ENCODE assay signal across 4 worm cellular contexts in the genomic region with DNA sequence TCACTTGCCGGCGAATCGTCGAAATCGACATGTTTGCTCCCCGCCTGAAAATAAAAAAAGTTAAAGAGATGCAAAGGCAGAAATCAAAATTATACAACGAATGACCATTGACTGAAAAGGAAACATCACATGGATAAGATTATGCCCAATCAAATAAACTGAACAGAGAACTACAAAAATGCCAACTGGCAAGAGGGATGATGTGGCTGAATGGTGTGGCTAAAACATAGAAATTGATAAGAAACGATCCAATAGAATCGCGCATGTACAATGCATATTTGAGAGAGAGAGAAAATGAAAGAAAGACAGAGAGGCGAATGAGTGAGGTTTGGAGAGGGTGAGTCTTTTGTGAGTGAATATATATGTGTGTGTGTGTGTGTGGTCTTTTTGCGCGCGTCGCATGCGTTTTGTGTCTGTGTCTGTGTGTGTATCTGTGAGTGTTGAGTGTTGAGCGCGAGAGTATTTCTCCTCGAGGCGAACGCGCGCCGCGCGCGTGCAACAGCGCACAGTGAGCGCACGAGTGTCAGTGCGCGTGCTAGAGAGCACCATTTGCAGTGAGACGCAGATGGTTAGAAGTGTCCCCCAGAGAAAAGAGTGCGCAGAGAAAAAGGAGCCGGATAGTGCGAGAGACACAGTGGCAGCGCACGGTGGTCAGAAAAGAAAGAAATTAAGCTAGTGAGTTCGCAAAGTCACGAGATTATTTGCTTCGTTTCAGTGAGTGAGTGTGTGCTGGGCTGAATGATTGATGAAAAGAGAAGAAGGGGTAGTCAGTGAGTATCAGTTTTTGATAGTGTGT.
TF ChIP-seq lines count a peak whose summit lies in the region.

A gene (minus strand): TSS at position 51 of the 796 bp plus-strand sequence.

TF ChIP-seq in whole organism, L2 larva, 48 proteins besides CTCF, POLR2A, EP300 and RAD21 (continues in another document):
- TF ChIP-seq fos-1 (tag; optimal IDR thresholded peaks at IDR 0.05; lab: Kevin White, UChicago) (peak; percentile 89), C34F6.9 (tag; optimal IDR thresholded peaks at IDR 0.05; lab: Kevin White, UChicago) (peak; percentile 98), zag-1 (tag; optimal IDR thresholded peaks at IDR 0.05; lab: Kevin White, UChicago) (peak; percentile 97), lin-39 (tag; optimal IDR thresholded peaks at IDR 0.05; lab: Kevin White, UChicago) (peak; percentile 70), Y55F3AM.14 (GFP tag; optimal IDR thresholded peaks at IDR 0.05; lab: Kevin White, UChicago) (peak; percentile 99), blmp-1 (tag; optimal IDR thresholded peaks at IDR 0.05; lab: Kevin White, UChicago; ENCODE audit: insufficient read depth) (peak; percentile 69), nhr-23 (tag; optimal IDR thresholded peaks at IDR 0.05; lab: Kevin White, UChicago) (no peak), lsy-2 (tag; optimal IDR thresholded peaks at IDR 0.05; lab: Kevin White, UChicago) (peak; percentile 79 to 94), ceh-16 (tag; optimal IDR thresholded peaks at IDR 0.05; lab: Kevin White, UChicago) (peak; percentile 98), R02D3.7 (tag; optimal IDR thresholded peaks at IDR 0.05; lab: Kevin White, UChicago) (no peak), dmd-4 (tag; optimal IDR thresholded peaks at IDR 0.05; lab: Kevin White, UChicago) (no peak), nhr-77 (tag; optimal IDR thresholded peaks at IDR 0.05; lab: Kevin White, UChicago) (peak; percentile 61), nhr-21 (tag; optimal IDR thresholded peaks at IDR 0.05; lab: Kevin White, UChicago) (peak; percentile 98), mdl-1 (tag; optimal IDR thresholded peaks at IDR 0.05; lab: Kevin White, UChicago) (peak; percentile 99 to 100), nhr-12 (tag; optimal IDR thresholded peaks at IDR 0.05; lab: Kevin White, UChicago) (peak; percentile 69), nhr-11 (tag; optimal IDR thresholded peaks at IDR 0.05; lab: Kevin White, UChicago) (no peak), nhr-129 (tag; optimal IDR thresholded peaks at IDR 0.05; lab: Kevin White, UChicago) (peak; percentile 96), snpc-4 (tag; optimal IDR thresholded peaks at IDR 0.05; lab: Kevin White, UChicago) (peak; percentile 78), ztf-1 (GFP tag; conservative IDR thresholded peaks at IDR 0.05; lab: Robert Waterston, UW) (no peak), nhr-25 (tag; optimal IDR thresholded peaks at IDR 0.05; lab: Kevin White, UChicago) (peak; percentile 97)

TF ChIP-seq in whole organism, L4 larva, 104 proteins besides CTCF, POLR2A, EP300 and RAD21 (continues in another document):
- TF ChIP-seq dve-1 (tag; optimal IDR thresholded peaks at IDR 0.05; lab: Kevin White, UChicago; ENCODE audit: insufficient read depth) (peak; percentile 95), fos-1 (tag; optimal IDR thresholded peaks at IDR 0.05; lab: Kevin White, UChicago) (no peak), mep-1 (tag; optimal IDR thresholded peaks at IDR 0.05; lab: Kevin White, UChicago) (peak; percentile 98), zip-2 (tag; optimal IDR thresholded peaks at IDR 0.05; lab: Kevin White, UChicago) (peak; percentile 50), egl-27 (tag; optimal IDR thresholded peaks at IDR 0.05; lab: Kevin White, UChicago) (no peak), lin-29 (GFP tag; IDR thresholded peaks at IDR 0.05; lab: Robert Waterston, UW) (peak; percentile 76), fkh-10 (GFP tag; optimal IDR thresholded peaks at IDR 0.05; lab: Kevin White, UChicago) (peak; percentile 89), gei-8 (GFP tag; optimal IDR thresholded peaks at IDR 0.05; lab: Kevin White, UChicago) (peak; percentile 99), lin-13 (GFP tag; optimal IDR thresholded peaks at IDR 0.05; lab: Kevin White, UChicago) (peak; percentile 89), lsy-2 (tag; optimal IDR thresholded peaks at IDR 0.05; lab: Kevin White, UChicago) (peak; percentile 89 to 90), nhr-102 (tag; optimal IDR thresholded peaks at IDR 0.05; lab: Kevin White, UChicago) (peak; percentile 98), rbr-2 (tag; optimal IDR thresholded peaks at IDR 0.05; lab: Kevin White, UChicago) (peak; percentile 97), saeg-2 (GFP tag; IDR thresholded peaks at IDR 0.05; lab: Robert Waterston, UW) (peak; percentile 95), lin-39 (tag; optimal IDR thresholded peaks at IDR 0.05; lab: Kevin White, UChicago) (peak; percentile 36), ceh-82 (tag; optimal IDR thresholded peaks at IDR 0.05; lab: Kevin White, UChicago) (no peak), zip-11 (GFP tag; IDR thresholded peaks at IDR 0.05; lab: Robert Waterston, UW) (no peak), daf-12 (tag; optimal IDR thresholded peaks at IDR 0.05; lab: Kevin White, UChicago) (no peak), dpl-1 (GFP tag; optimal IDR thresholded peaks at IDR 0.05; lab: Kevin White, UChicago) (peak; percentile 73), egl-43 (GFP tag; IDR thresholded peaks at IDR 0.05; lab: Robert Waterston, UW) (peak; percentile 94), spr-1 (tag; optimal IDR thresholded peaks at IDR 0.05; lab: Kevin White, UChicago) (peak; percentile 94), Y48G9A.11 (GFP tag; IDR thresholded peaks at IDR 0.05; lab: Robert Waterston, UW) (no peak)

TF ChIP-seq in whole organism, late embryonic, 69 proteins besides CTCF, POLR2A, EP300 and RAD21 (continues in another document):
- TF ChIP-seq ttx-3 (tag; optimal IDR thresholded peaks at IDR 0.05; lab: Kevin White, UChicago) (no peak), sdc-2 (tag; optimal IDR thresholded peaks at IDR 0.05; lab: Kevin White, UChicago) (peak; percentile 94), pax-1 (tag; optimal IDR thresholded peaks at IDR 0.05; lab: Kevin White, UChicago) (no peak), ceh-30 (tag; optimal IDR thresholded peaks at IDR 0.05; lab: Kevin White, UChicago) (no peak), ahr-1 (tag; optimal IDR thresholded peaks at IDR 0.05; lab: Kevin White, UChicago) (no peak), ets-4 (tag; optimal IDR thresholded peaks at IDR 0.05; lab: Kevin White, UChicago) (peak; percentile 85), ceh-45 (GFP tag; IDR thresholded peaks at IDR 0.05; lab: Robert Waterston, UW) (no peak), gmeb-2 (tag; optimal IDR thresholded peaks at IDR 0.05; lab: Kevin White, UChicago) (no peak), ama-1 (optimal IDR thresholded peaks at IDR 0.05; lab: Kevin White, UChicago) (peak; percentile 27), dve-1 (tag; optimal IDR thresholded peaks at IDR 0.05; lab: Kevin White, UChicago) (peak; percentile 81), ceh-18 (tag; optimal IDR thresholded peaks at IDR 0.05; lab: Kevin White, UChicago) (peak; percentile 97), che-1 (tag; optimal IDR thresholded peaks at IDR 0.05; lab: Kevin White, UChicago) (no peak), hlh-15 (tag; optimal IDR thresholded peaks at IDR 0.05; lab: Kevin White, UChicago) (no peak), fkh-10 (GFP tag; optimal IDR thresholded peaks at IDR 0.05; lab: Kevin White, UChicago) (peak; percentile 8), T23F11.4 (GFP tag; optimal IDR thresholded peaks at IDR 0.05; lab: Kevin White, UChicago) (peak; percentile 53), ceh-6 (GFP tag; optimal IDR thresholded peaks at IDR 0.05; lab: Kevin White, UChicago) (peak; percentile 54), pha-4 (tag; optimal IDR thresholded peaks at IDR 0.05; lab: Kevin White, UChicago) (no peak), tbx-2 (tag; optimal IDR thresholded peaks at IDR 0.05; lab: Kevin White, UChicago) (peak; percentile 98), F13H6.1 (tag; optimal IDR thresholded peaks at IDR 0.05; lab: Kevin White, UChicago) (peak; percentile 95), rnt-1 (tag; optimal IDR thresholded peaks at IDR 0.05; lab: Kevin White, UChicago) (peak; percentile 95), elt-2 (tag; optimal IDR thresholded peaks at IDR 0.05; lab: Kevin White, UChicago) (peak; percentile 87), fkh-6 (tag; optimal IDR thresholded peaks at IDR 0.05; lab: Kevin White, UChicago) (peak; percentile 21), ceh-34 (tag; optimal IDR thresholded peaks at IDR 0.05; lab: Kevin White, UChicago) (peak; percentile 96), sox-4 (tag; optimal IDR thresholded peaks at IDR 0.05; lab: Kevin White, UChicago) (peak; percentile 8)

TF ChIP-seq in whole organism, mixed stage, embryonic, 35 proteins besides CTCF, POLR2A, EP300 and RAD21 (continues in another document):
- peak; percentile 81 for TF ChIP-seq nhr-237 (tag; optimal IDR thresholded peaks at IDR 0.05; lab: Kevin White, UChicago)
- no peak for TF ChIP-seq zip-8 (tag; optimal IDR thresholded peaks at IDR 0.05; lab: Kevin White, UChicago)
- TF ChIP-seq mab-5 (tag; optimal IDR thresholded peaks at IDR 0.05; lab: Kevin White, UChicago) = peak; percentile 60
- TF ChIP-seq pha-4 (tag; optimal IDR thresholded peaks at IDR 0.05; lab: Kevin White, UChicago) = peak; percentile 88
- TF ChIP-seq mep-1 (tag; optimal IDR thresholded peaks at IDR 0.05; lab: Kevin White, UChicago) = peak; percentile 95
- no peak for TF ChIP-seq tbx-8 (GFP tag; optimal IDR thresholded peaks at IDR 0.05; lab: Kevin White, UChicago)
- TF ChIP-seq nhr-28 (tag; optimal IDR thresholded peaks at IDR 0.05; lab: Kevin White, UChicago) = no peak
- peak; percentile 81 for TF ChIP-seq drap-1 (GFP tag; optimal IDR thresholded peaks at IDR 0.05; lab: Kevin White, UChicago)
- no peak for TF ChIP-seq flh-1 (GFP tag; optimal IDR thresholded peaks at IDR 0.05; lab: Kevin White, UChicago)
- peak; percentile 89 for TF ChIP-seq sptf-1 (tag; optimal IDR thresholded peaks at IDR 0.05; lab: Kevin White, UChicago)
- TF ChIP-seq cnd-1 (tag; optimal IDR thresholded peaks at IDR 0.05; lab: Kevin White, UChicago) = peak; percentile 71
- TF ChIP-seq unc-120 (tag; optimal IDR thresholded peaks at IDR 0.05; lab: Kevin White, UChicago; ENCODE audit: poor library complexity, severe bottlenecking) = peak; percentile 62
- no peak for TF ChIP-seq ceh-83 (GFP tag; optimal IDR thresholded peaks at IDR 0.05; lab: Kevin White, UChicago)
- peak; percentile 31 for TF ChIP-seq elt-1 (tag; optimal IDR thresholded peaks at IDR 0.05; lab: Kevin White, UChicago; ENCODE audit: borderline replicate concordance, insufficient read depth)
- TF ChIP-seq unc-62 (GFP tag; optimal IDR thresholded peaks at IDR 0.05; lab: Kevin White, UChicago) = peak; percentile 93
- TF ChIP-seq ces-1 (GFP tag; optimal IDR thresholded peaks at IDR 0.05; lab: Kevin White, UChicago) = peak; percentile 81
- TF ChIP-seq nhr-12 (tag; optimal IDR thresholded peaks at IDR 0.05; lab: Kevin White, UChicago) = peak; percentile 59
- peak; percentile 52 for TF ChIP-seq nhr-2 (tag; optimal IDR thresholded peaks at IDR 0.05; lab: Kevin White, UChicago)
- peak; percentile 20 for TF ChIP-seq bed-3 (GFP tag; optimal IDR thresholded peaks at IDR 0.05; lab: Kevin White, UChicago)
- peak; percentile 22 for TF ChIP-seq elt-3 (tag; optimal IDR thresholded peaks at IDR 0.05; lab: Kevin White, UChicago)
- peak; percentile 90 for TF ChIP-seq ceh-39 (tag; optimal IDR thresholded peaks at IDR 0.05; lab: Kevin White, UChicago)
- peak; percentile 63 for TF ChIP-seq ceh-43 (GFP tag; optimal IDR thresholded peaks at IDR 0.05; lab: Kevin White, UChicago)
- peak; percentile 83 for TF ChIP-seq M03D4.4 (tag; optimal IDR thresholded peaks at IDR 0.05; lab: Kevin White, UChicago)
- no peak for TF ChIP-seq lin-32 (GFP tag; optimal IDR thresholded peaks at IDR 0.05; lab: Kevin White, UChicago)
- peak; percentile 63 for TF ChIP-seq lin-13 (tag; optimal IDR thresholded peaks at IDR 0.05; lab: Kevin White, UChicago)
